Fruit fly (Drosophila melanogaster): Measurements from ENCODE around the gene CG14515.

DNA sequence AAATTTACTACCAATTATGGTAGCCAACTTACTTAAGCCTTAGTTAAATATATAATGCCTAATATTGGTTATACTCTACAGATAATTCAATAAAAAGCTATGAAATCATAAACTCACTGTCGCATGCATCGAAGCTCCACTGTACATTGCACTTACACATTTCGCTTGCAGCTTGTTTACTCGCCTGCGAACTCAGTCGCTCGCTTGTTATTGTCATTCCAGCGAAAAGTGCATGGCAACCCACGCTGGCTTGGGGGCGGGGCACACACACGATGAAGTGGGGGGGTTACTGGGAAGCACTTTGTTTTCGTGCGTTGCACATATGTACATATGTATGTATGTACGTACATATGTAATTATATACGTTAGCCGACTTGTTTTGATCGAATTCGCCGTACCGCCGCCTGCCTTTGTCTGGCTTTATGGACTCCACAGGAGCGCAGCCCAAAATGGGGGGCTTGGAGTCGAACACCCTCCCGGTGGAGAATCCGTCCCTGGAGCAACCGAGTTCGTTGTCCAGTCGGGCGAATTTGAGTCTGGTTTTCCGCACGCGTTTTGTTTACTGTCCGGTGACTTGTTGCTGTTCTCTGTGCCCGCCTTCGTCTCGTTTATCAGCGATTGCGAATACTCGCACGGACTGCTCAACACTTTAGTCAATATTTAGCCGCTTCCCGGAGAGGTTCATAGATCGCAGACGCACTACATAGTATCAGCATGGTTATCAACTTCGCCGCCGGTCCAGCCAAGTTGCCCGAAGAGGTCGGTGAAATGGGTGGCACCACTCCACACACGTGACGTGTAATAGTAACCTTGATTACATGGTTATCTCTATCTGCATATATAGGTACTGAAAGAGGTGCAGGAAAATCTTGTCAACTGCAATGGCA is 2.7 kb downstream of the CG14515 start, which contains the start of gene CG11899:
- no peak for TF ChIP-seq CG8478 (optimal IDR thresholded peaks at IDR 0.05)
- no peak for TF ChIP-seq CTCF (optimal IDR thresholded peaks at IDR 0.05)
